Worm (Caenorhabditis elegans) whole organism, L2 larva: Measurements from ENCODE around the gene E02C12.10.

Experiments used
- Y55F3AM.14 ChIP-seq: fragments of 200-800 bp; sonication (Bioruptor generic); optimal IDR thresholded peaks from 2 replicates; lab custom pipeline; 2018; ENCODE audit warnings: mild to moderate bottlenecking, missing genetic modification characterization, missing compliant biosample characterization
- alr-1 ChIP-seq: fragments of 150-350 bp; optimal IDR thresholded peaks from 2 replicates; lab custom pipeline; 2014; ENCODE audit warnings: missing biosample characterization, missing genetic modification characterization
- ama-1 ChIP-seq: fragments of 150-350 bp; optimal IDR thresholded peaks from 2 replicates; lab custom pipeline; 2018; ENCODE audit warnings: inconsistent platforms
- dmd-4 ChIP-seq: sonication (generic microtip); optimal IDR thresholded peaks from 2 replicates; lab custom pipeline; 2017; ENCODE audit warnings: missing biosample characterization, missing genetic modification characterization
- egl-27 ChIP-seq: sonication (generic microtip); optimal IDR thresholded peaks from 3 replicates; lab custom pipeline; 2017; ENCODE audit warnings: missing biosample characterization, missing genetic modification reagents, missing genetic modification characterization
- gmeb-1 ChIP-seq: fragments of 150-350 bp; optimal IDR thresholded peaks from 2 replicates; lab custom pipeline; 2014; ENCODE audit warnings: missing biosample characterization, missing genetic modification characterization
- lin-39 ChIP-seq: fragments of 150-350 bp; optimal IDR thresholded peaks from 2 replicates; lab custom pipeline; 2014; ENCODE audit warnings: missing biosample characterization, missing genetic modification reagents, missing genetic modification characterization
- mdl-1 ChIP-seq, 2 experiments: fragments of 150-350 bp in 1 of 2; sonication (generic microtip) in 1 of 2; optimal IDR thresholded peaks; 2 replicates each; lab custom pipeline; 2017; ENCODE audit warnings: missing biosample characterization in 2 of 2, missing genetic modification characterization in 2 of 2
- nhr-10 ChIP-seq: sonication (generic microtip); optimal IDR thresholded peaks from 2 replicates; lab custom pipeline; 2017; ENCODE audit warnings: missing biosample characterization, missing genetic modification characterization
- nhr-12 ChIP-seq: fragments of 150-350 bp; optimal IDR thresholded peaks from 2 replicates; lab custom pipeline; 2014; ENCODE audit warnings: missing biosample characterization, missing genetic modification characterization
- nhr-129 ChIP-seq: fragments of 150-350 bp; optimal IDR thresholded peaks from 2 replicates; lab custom pipeline; 2014; ENCODE audit warnings: missing biosample characterization, missing genetic modification characterization
- nhr-77 ChIP-seq: fragments of 150-350 bp; optimal IDR thresholded peaks from 2 replicates; lab custom pipeline; 2014; ENCODE audit warnings: missing biosample characterization, missing genetic modification characterization
- sma-9 ChIP-seq, 2 experiments: fragments of 150-350 bp in 1 of 2; sonication (generic microtip) in 1 of 2; optimal IDR thresholded peaks; 2 replicates each; lab custom pipeline; 2014 to 2016; ENCODE audit warnings: missing genetic modification characterization in 2 of 2, mild to moderate bottlenecking in 1 of 2, missing biosample characterization in 1 of 2, missing compliant biosample characterization in 1 of 2, missing genetic modification reagents in 1 of 2, moderate library complexity in 1 of 2

ce11 chrV:9355371-9355770 lies 22.8 kb downstream of the E02C12.10 start, which contains the start of gene ttr-40:
- TF ChIP-seq gmeb-1 (tag; lab: Kevin White, UChicago) (no peak), ama-1 (lab: Kevin White, UChicago) (no peak), nhr-10 (tag; lab: Kevin White, UChicago) (no peak), nhr-12 (tag; lab: Kevin White, UChicago) (no peak), nhr-77 (tag; lab: Kevin White, UChicago) (no peak), nhr-129 (tag; lab: Kevin White, UChicago) (no peak), sma-9 (GFP tag; optimal IDR thresholded peaks at IDR 0.05; lab: Kevin White, UChicago) (no peak), sma-9 (tag; optimal IDR thresholded peaks at IDR 0.05; lab: Kevin White, UChicago) (no peak), alr-1 (no peak), lin-39 (no peak), egl-27 (no peak), dmd-4 (no peak), Y55F3AM.14 (no peak), mdl-1 (tag; optimal IDR thresholded peaks at IDR 0.05; lab: Kevin White, UChicago) (no peak)
